Worm (Caenorhabditis elegans) whole organism, young adult: ENCODE measurements around the gene nhr-186.

Experiments
- B0019.2 ChIP-seq: fragments of 200-800 bp; sonication (Bioruptor generic); conservative IDR thresholded peaks from 2 replicates; pipeline ENCODE4 v1.3.6; 2022; ENCODE audit warnings: missing genetic modification reagents, missing genetic modification characterization, missing compliant biosample characterization
- B0261.1 ChIP-seq: sonication (generic microtip); optimal IDR thresholded peaks from 2 replicates; lab custom pipeline; 2016; ENCODE audit warnings: mild to moderate bottlenecking, missing genetic modification characterization, moderate library complexity, missing compliant biosample characterization
- B0336.3 ChIP-seq: fragments of 200-800 bp; sonication (Bioruptor generic); IDR thresholded peaks from 2 replicates; pipeline ENCODE4 v1.3.6; 2022; ENCODE audit warnings: missing genetic modification characterization, missing compliant biosample characterization
- D2030.7 ChIP-seq: fragments of 200-800 bp; sonication (Bioruptor generic); IDR thresholded peaks from 2 replicates; pipeline ENCODE4 v1.3.6; 2022; ENCODE audit warnings: missing genetic modification reagents, missing genetic modification characterization, missing compliant biosample characterization
- F33H1.4 ChIP-seq: fragments of 200-800 bp; sonication (Bioruptor generic); IDR thresholded peaks from 2 replicates; pipeline ENCODE4 v1.3.6; 2022; ENCODE audit warnings: missing genetic modification reagents, missing genetic modification characterization, missing compliant biosample characterization
- F52B5.7 ChIP-seq: sonication (generic microtip); optimal IDR thresholded peaks from 2 replicates; lab custom pipeline; 2016; ENCODE audit warnings: mild to moderate bottlenecking, missing genetic modification characterization, missing compliant biosample characterization
- Y53G8AR.9 ChIP-seq: fragments of 200-800 bp; sonication (Bioruptor generic); conservative IDR thresholded peaks from 2 replicates; pipeline ENCODE4 v1.3.6; 2022; ENCODE audit warnings: missing genetic modification reagents, missing genetic modification characterization, missing compliant biosample characterization
- athp-1 ChIP-seq: sonication (generic microtip); optimal IDR thresholded peaks from 2 replicates; lab custom pipeline; 2017; ENCODE audit warnings: mild to moderate bottlenecking, missing genetic modification characterization, missing compliant biosample characterization
- cebp-2 ChIP-seq: fragments of 200-800 bp; sonication (Bioruptor generic); IDR thresholded peaks from 2 replicates; pipeline ENCODE4 v1.3.6; 2022; ENCODE audit warnings: missing genetic modification characterization, missing compliant biosample characterization
- ceh-100 ChIP-seq: fragments of 200-800 bp; sonication (Bioruptor generic); IDR thresholded peaks from 2 replicates; pipeline ENCODE4 v1.3.6; 2022; ENCODE audit warnings: missing genetic modification reagents, missing genetic modification characterization, missing compliant biosample characterization
- ceh-91 ChIP-seq: fragments of 200-800 bp; sonication (Bioruptor generic); IDR thresholded peaks from 2 replicates; pipeline ENCODE4 v1.3.6; 2022; ENCODE audit warnings: missing genetic modification reagents, missing genetic modification characterization, missing compliant biosample characterization
- die-1 ChIP-seq: sonication (generic microtip); optimal IDR thresholded peaks from 2 replicates; lab custom pipeline; 2016; ENCODE audit warnings: missing genotype, mild to moderate bottlenecking, missing genetic modification characterization, missing compliant biosample characterization
- dox-1 ChIP-seq: fragments of 200-800 bp; sonication (Bioruptor generic); IDR thresholded peaks from 2 replicates; pipeline ENCODE4 v1.3.6; 2022; ENCODE audit warnings: missing genetic modification reagents, missing genetic modification characterization, missing compliant biosample characterization
- dpl-1 ChIP-seq: fragments of 150-350 bp; optimal IDR thresholded peaks from 2 replicates; lab custom pipeline; 2014; ENCODE audit warnings: missing biosample characterization, missing genetic modification reagents, missing genetic modification characterization
- efl-1 ChIP-seq: fragments of 150-350 bp; optimal IDR thresholded peaks from 2 replicates; lab custom pipeline; 2014; ENCODE audit warnings: missing biosample characterization, missing genetic modification reagents, missing genetic modification characterization
- egrh-3 ChIP-seq: fragments of 200-800 bp; sonication (Bioruptor generic); IDR thresholded peaks from 2 replicates; pipeline ENCODE4 v1.3.6; 2022; ENCODE audit warnings: missing genetic modification reagents, missing genetic modification characterization, missing compliant biosample characterization
- him-1 ChIP-seq: sonication (generic microtip); optimal IDR thresholded peaks from 2 replicates; lab custom pipeline; 2016; ENCODE audit warnings: missing genotype, missing genetic modification reagents, missing genetic modification characterization, missing compliant biosample characterization
- hlh-26 ChIP-seq: fragments of 200-800 bp; sonication (Bioruptor generic); conservative IDR thresholded peaks from 2 replicates; pipeline ENCODE4 v1.3.6; 2022; ENCODE audit warnings: missing genetic modification reagents, missing genetic modification characterization, missing compliant biosample characterization
- hmg-1.2 ChIP-seq: fragments of 200-800 bp; sonication (Bioruptor generic); IDR thresholded peaks from 2 replicates; pipeline ENCODE4 v1.3.6; 2022; ENCODE audit warnings: missing genetic modification reagents, missing genetic modification characterization, missing compliant biosample characterization
- lin-54 ChIP-seq: fragments of 200-800 bp; sonication (Bioruptor generic); optimal IDR thresholded peaks from 2 replicates; lab custom pipeline; 2018; ENCODE audit warnings: mild to moderate bottlenecking, missing genetic modification characterization, missing compliant biosample characterization
- lsl-1 ChIP-seq: fragments of 200-800 bp; sonication (Bioruptor generic); optimal IDR thresholded peaks from 2 replicates; lab custom pipeline; 2018; ENCODE audit warnings: mild to moderate bottlenecking, missing genetic modification characterization, moderate library complexity, missing compliant biosample characterization
- madf-6 ChIP-seq: fragments of 200-800 bp; sonication (Bioruptor generic); IDR thresholded peaks from 2 replicates; pipeline ENCODE4 v1.3.6; 2022; ENCODE audit warnings: missing genetic modification reagents, missing genetic modification characterization, missing compliant biosample characterization
- madf-8 ChIP-seq: fragments of 200-800 bp; sonication (Bioruptor generic); conservative IDR thresholded peaks from 2 replicates; pipeline ENCODE4 v1.3.6; 2022; ENCODE audit warnings: missing genetic modification reagents, missing genetic modification characterization, missing compliant biosample characterization
- mel-28 ChIP-seq: sonication (generic microtip); optimal IDR thresholded peaks from 2 replicates; lab custom pipeline; 2016; ENCODE audit warnings: borderline replicate concordance, mild to moderate bottlenecking, missing genetic modification characterization, missing compliant biosample characterization
- mes-4 ChIP-seq: sonication (generic microtip); optimal IDR thresholded peaks from 2 replicates; lab custom pipeline; 2016; ENCODE audit warnings: missing genotype, missing genetic modification characterization, missing compliant biosample characterization
- mxl-1 ChIP-seq: sonication (generic microtip); optimal IDR thresholded peaks from 2 replicates; lab custom pipeline; 2016; ENCODE audit warnings: missing genetic modification characterization, missing compliant biosample characterization
- nhr-120 ChIP-seq: fragments of 200-800 bp; sonication (Bioruptor generic); IDR thresholded peaks from 2 replicates; pipeline ENCODE4 v1.3.6; 2022; ENCODE audit warnings: missing genetic modification characterization, missing compliant biosample characterization
- nhr-179 ChIP-seq: sonication (generic microtip); optimal IDR thresholded peaks from 2 replicates; lab custom pipeline; 2016; ENCODE audit warnings: mild to moderate bottlenecking, missing genetic modification characterization, missing compliant biosample characterization
- nhr-27 ChIP-seq: fragments of 200-800 bp; sonication (Bioruptor generic); optimal IDR thresholded peaks from 2 replicates; lab custom pipeline; 2018; ENCODE audit warnings: mild to moderate bottlenecking, missing genetic modification characterization, moderate library complexity, missing compliant biosample characterization
- sdz-38 ChIP-seq: sonication (generic microtip); optimal IDR thresholded peaks from 2 replicates; lab custom pipeline; 2016; ENCODE audit warnings: missing genotype, missing genetic modification characterization, missing compliant biosample characterization
- snpc-1.1 ChIP-seq: sonication (generic microtip); optimal IDR thresholded peaks from 2 replicates; lab custom pipeline; 2017; ENCODE audit warnings: missing genetic modification characterization, mild to moderate bottlenecking, missing compliant biosample characterization, antibody characterized with exemption, moderate library complexity, missing genotype, missing genetic modification reagents; ENCODE audit not compliant: insufficient read depth
- snpc-3.4 ChIP-seq: sonication (generic microtip); optimal IDR thresholded peaks from 2 replicates; lab custom pipeline; 2017; ENCODE audit warnings: missing genetic modification characterization, mild to moderate bottlenecking, missing compliant biosample characterization, antibody characterized with exemption, moderate library complexity, missing genotype, missing genetic modification reagents
- snpc-4 ChIP-seq, 5 experiments: fragments of 150-350 bp in 1 of 5; sonication (generic microtip) in 4 of 5; optimal IDR thresholded peaks; 2 replicates each; lab custom pipeline; 2014 to 2018; ENCODE audit warnings: missing genetic modification characterization in 5 of 5, missing biosample characterization in 3 of 5, antibody characterized with exemption in 2 of 5, mild to moderate bottlenecking in 2 of 5, missing compliant biosample characterization in 2 of 5, missing genotype in 2 of 5, moderate library complexity in 2 of 5, missing genetic modification reagents in 1 of 5
- tbx-9 ChIP-seq: sonication (generic microtip); optimal IDR thresholded peaks from 2 replicates; lab custom pipeline; 2016; ENCODE audit warnings: borderline replicate concordance, missing genetic modification characterization, inconsistent platforms, missing compliant biosample characterization
- xnd-1 ChIP-seq: sonication (generic microtip); optimal IDR thresholded peaks from 2 replicates; lab custom pipeline; 2016; ENCODE audit warnings: missing genotype, missing genetic modification reagents, missing genetic modification characterization, missing compliant biosample characterization
- zim-3 ChIP-seq: sonication (generic microtip); optimal IDR thresholded peaks from 2 replicates; lab custom pipeline; 2017; ENCODE audit warnings: mild to moderate bottlenecking, missing genetic modification characterization, moderate library complexity, missing compliant biosample characterization
- ztf-25 ChIP-seq: fragments of 200-800 bp; sonication (Bioruptor generic); IDR thresholded peaks from 2 replicates; pipeline ENCODE4 v1.3.6; 2022; ENCODE audit warnings: missing genetic modification reagents, missing genetic modification characterization, missing compliant biosample characterization

The nhr-186 gene

ce11 chrV:3902458-3903157 lies 47.9 kb upstream of the nhr-186 start, which contains the start of the genes str-229 and srh-190:
Gene str-229 (minus strand): TSS chrV:3902558.
Gene srh-190 (plus strand): TSS chrV:3903107.
- no peak for TF ChIP-seq mxl-1 (tag; lab: Kevin White, UChicago)
- TF ChIP-seq, all 124 proteins: peak for 0

ce11 chrV:3900102-3900501 lies 45.4 kb upstream of the nhr-186 start, which contains the start of gene irld-22:
Gene irld-22 (minus strand): TSS chrV:3900202.
- TF ChIP-seq nhr-120 (GFP tag; lab: Robert Waterston, UW) (no peak), cebp-2 (GFP tag; lab: Robert Waterston, UW) (no peak)

ce11 chrV:3896018-3896417 lies 41.3 kb upstream of the nhr-186 start:
- no peak for TF ChIP-seq mxl-1 (tag; lab: Kevin White, UChicago)
- no peak for TF ChIP-seq zim-3
- no peak for TF ChIP-seq lin-54 (GFP tag; lab: Kevin White, UChicago)
- no peak for TF ChIP-seq hmg-1.2 (GFP tag; lab: Robert Waterston, UW)
- no peak for TF ChIP-seq B0261.1 (tag; lab: Kevin White, UChicago)
- TF ChIP-seq Y53G8AR.9 (GFP tag; lab: Robert Waterston, UW): no peak
- no peak for TF ChIP-seq snpc-4 (GFP tag; optimal IDR thresholded peaks at IDR 0.05; lab: Kevin White, UChicago)
- no peak for TF ChIP-seq snpc-4 (tag; optimal IDR thresholded peaks at IDR 0.05; lab: Kevin White, UChicago)
- TF ChIP-seq tbx-9 (tag; lab: Kevin White, UChicago): no peak
- no peak for TF ChIP-seq F52B5.7 (tag; lab: Kevin White, UChicago)
- TF ChIP-seq F33H1.4: no peak
- TF ChIP-seq B0019.2 (GFP tag; lab: Robert Waterston, UW): no peak
- TF ChIP-seq ceh-100 (GFP tag; lab: Robert Waterston, UW): no peak
- no peak for TF ChIP-seq him-1 (tag; lab: Kevin White, UChicago)
- no peak for TF ChIP-seq mel-28
- no peak for TF ChIP-seq athp-1 (tag; lab: Kevin White, UChicago)
- no peak for TF ChIP-seq ztf-25 (GFP tag; lab: Robert Waterston, UW)
- TF ChIP-seq efl-1 (GFP tag; lab: Kevin White, UChicago): no peak
- TF ChIP-seq madf-8: no peak

ce11 chrV:3894661-3895060 lies 39.9 kb upstream of the nhr-186 start, which contains the start of gene sre-9:
Gene sre-9 (plus strand): TSS chrV:3894961.
- TF ChIP-seq hlh-26: no peak
- TF ChIP-seq B0336.3: no peak
- TF ChIP-seq hmg-1.2 (GFP tag; lab: Robert Waterston, UW): no peak
- no peak for TF ChIP-seq nhr-27 (tag; lab: Kevin White, UChicago)

ce11 chrV:3892361-3892904 lies 37.7 kb upstream of the nhr-186 start, which contains the start of gene C17E7.4:
Gene C17E7.4 (plus strand): TSS chrV:3892854.
- TF ChIP-seq snpc-3.4 (peak; percentile 16), snpc-1.1 (tag; lab: Kevin White, UChicago) (no peak), dox-1 (GFP tag; lab: Robert Waterston, UW) (peak; percentile 62; the same call in 1 of the 2 replicates), madf-8 (peak; percentile 72), sdz-38 (tag; lab: Kevin White, UChicago) (no peak), lsl-1 (GFP tag; lab: Kevin White, UChicago) (peak; percentile 9), madf-6 (GFP tag; lab: Robert Waterston, UW) (peak; percentile 88), die-1 (no peak), hmg-1.2 (GFP tag; lab: Robert Waterston, UW) (peak; percentile 54; the same call in 1 of the 2 replicates), cebp-2 (GFP tag; lab: Robert Waterston, UW) (no peak), nhr-179 (tag; lab: Kevin White, UChicago) (no peak), efl-1 (GFP tag; lab: Kevin White, UChicago) (peak; percentile 89), ceh-91 (GFP tag; lab: Robert Waterston, UW) (peak; percentile 44; the same call in 1 of the 2 replicates), mes-4 (no peak), D2030.7 (peak; percentile 47; the same call in 1 of the 2 replicates), dpl-1 (GFP tag; lab: Kevin White, UChicago) (peak; percentile 69), egrh-3 (GFP tag; lab: Robert Waterston, UW) (peak; percentile 70), xnd-1 (tag; lab: Kevin White, UChicago) (peak; percentile 48), mxl-1 (tag; lab: Kevin White, UChicago) (no peak)
